Worm (Caenorhabditis elegans) whole organism, L1 larva: ENCODE measurements around the gene M01F1.8.

ENCODE experiments used
- C04F5.9 ChIP-seq: sonication (generic microtip); optimal IDR thresholded peaks from 2 replicates; lab custom pipeline; 2016; ENCODE audit warnings: missing genetic modification characterization, missing compliant biosample characterization
- C16A3.4 ChIP-seq: fragments of 150-350 bp; optimal IDR thresholded peaks from 2 replicates; lab custom pipeline; 2014; ENCODE audit warnings: missing biosample characterization, missing genetic modification characterization
- Y116A8C.19 ChIP-seq: sonication (generic microtip); optimal IDR thresholded peaks from 2 replicates; lab custom pipeline; 2016; ENCODE audit warnings: missing compliant biosample characterization, missing genetic modification characterization, borderline replicate concordance
- blmp-1 ChIP-seq: fragments of 150-350 bp; optimal IDR thresholded peaks from 2 replicates; lab custom pipeline; 2014; ENCODE audit warnings: missing biosample characterization, missing genetic modification characterization
- dpl-1 ChIP-seq, 3 experiments: fragments of 150-350 bp in 2 of 3; sonication (generic microtip) in 1 of 3; optimal IDR thresholded peaks; 2 replicates each; lab custom pipeline; 2014 to 2017; ENCODE audit warnings: missing biosample characterization in 3 of 3, missing genetic modification characterization in 3 of 3, missing genetic modification reagents in 3 of 3
- efl-1 ChIP-seq, 4 experiments: fragments of 150-350 bp; optimal IDR thresholded peaks in 3 of 4; peaks in 1 of 4; 1 replicate in 1 of 4; 2 replicates in 3 of 4; lab custom pipeline; 2014; ENCODE audit warnings: missing biosample characterization in 2 of 4, missing genetic modification characterization in 2 of 4, missing genetic modification reagents in 2 of 4
- elt-3 ChIP-seq, 6 experiments: fragments of 150-350 bp in 1 of 6; sonication (generic microtip); optimal IDR thresholded peaks; 2 replicates each; lab custom pipeline; 2017 to 2018; ENCODE audit warnings: missing biosample characterization in 6 of 6, missing genetic modification characterization in 6 of 6, inconsistent platforms in 1 of 6
- fkh-4 ChIP-seq: sonication (generic microtip); optimal IDR thresholded peaks from 2 replicates; lab custom pipeline; 2016; ENCODE audit warnings: missing compliant biosample characterization, missing genetic modification characterization, borderline replicate concordance
- hlh-4 ChIP-seq: sonication (generic microtip); optimal IDR thresholded peaks from 2 replicates; lab custom pipeline; 2016; ENCODE audit warnings: mild to moderate bottlenecking, missing genetic modification characterization, missing compliant biosample characterization
- hpl-2 ChIP-seq: fragments of 150-350 bp; optimal IDR thresholded peaks from 2 replicates; lab custom pipeline; 2014; ENCODE audit warnings: missing biosample characterization, missing genetic modification reagents, missing genetic modification characterization
- isw-1 ChIP-seq: fragments of 200-800 bp; sonication (Bioruptor generic); IDR thresholded peaks from 2 replicates; pipeline ENCODE4 v1.3.6; 2022; ENCODE audit warnings: missing genetic modification characterization, missing compliant biosample characterization
- lin-35 ChIP-seq, 2 experiments: fragments of 150-350 bp; optimal IDR thresholded peaks; 2 replicates each; lab custom pipeline; 2014; ENCODE audit warnings: missing biosample characterization in 2 of 2, missing genetic modification characterization in 2 of 2, missing genetic modification reagents in 2 of 2
- lin-39 ChIP-seq: fragments of 150-350 bp; optimal IDR thresholded peaks from 2 replicates; lab custom pipeline; 2014; ENCODE audit warnings: missing biosample characterization, missing genetic modification reagents, missing genetic modification characterization
- mef-2 ChIP-seq: fragments of 150-350 bp; optimal IDR thresholded peaks from 2 replicates; lab custom pipeline; 2014; ENCODE audit warnings: missing biosample characterization, missing genetic modification characterization
- mep-1 ChIP-seq: fragments of 150-350 bp; optimal IDR thresholded peaks from 2 replicates; lab custom pipeline; 2014; ENCODE audit warnings: missing biosample characterization, missing genetic modification characterization
- nhr-11 ChIP-seq: fragments of 150-350 bp; optimal IDR thresholded peaks from 2 replicates; lab custom pipeline; 2014; ENCODE audit warnings: missing biosample characterization, missing genetic modification characterization
- nhr-12 ChIP-seq: sonication (generic microtip); optimal IDR thresholded peaks from 2 replicates; lab custom pipeline; 2017; ENCODE audit warnings: missing biosample characterization, missing genetic modification characterization
- nhr-237 ChIP-seq: fragments of 150-350 bp; optimal IDR thresholded peaks from 2 replicates; lab custom pipeline; 2014; ENCODE audit warnings: missing biosample characterization, missing genetic modification characterization
- nhr-84 ChIP-seq: sonication (generic microtip); optimal IDR thresholded peaks from 2 replicates; lab custom pipeline; 2017; ENCODE audit warnings: missing biosample characterization, missing genetic modification characterization
- nhr-85 ChIP-seq: sonication (generic microtip); peaks from one replicate; lab custom pipeline; 2016; ENCODE audit warnings: missing genetic modification characterization, inconsistent platforms, missing compliant biosample characterization
- pag-3 ChIP-seq: sonication (generic microtip); optimal IDR thresholded peaks from 2 replicates; lab custom pipeline; 2017; ENCODE audit warnings: missing genetic modification characterization, mild to moderate bottlenecking, missing compliant biosample characterization, antibody characterized with exemption, borderline replicate concordance; ENCODE audit not compliant: insufficient read depth
- swsn-7 ChIP-seq: sonication (generic microtip); optimal IDR thresholded peaks from 2 replicates; lab custom pipeline; 2016; ENCODE audit warnings: missing genetic modification characterization, missing compliant biosample characterization
- unc-62 ChIP-seq: fragments of 150-350 bp; optimal IDR thresholded peaks from 2 replicates; lab custom pipeline; 2014; ENCODE audit warnings: missing biosample characterization, missing genetic modification reagents, missing genetic modification characterization
- unc-86 ChIP-seq: sonication (generic microtip); optimal IDR thresholded peaks from 2 replicates; lab custom pipeline; 2016; ENCODE audit warnings: missing genetic modification characterization, missing compliant biosample characterization
- vab-15 ChIP-seq: sonication (generic microtip); optimal IDR thresholded peaks from 2 replicates; lab custom pipeline; 2017; ENCODE audit warnings: missing genotype, mild to moderate bottlenecking, missing genetic modification characterization, missing compliant biosample characterization
- zip-4 ChIP-seq: fragments of 200-800 bp; sonication (Bioruptor generic); optimal IDR thresholded peaks from 2 replicates; lab custom pipeline; 2018; ENCODE audit warnings: mild to moderate bottlenecking, missing genetic modification characterization, moderate library complexity, missing compliant biosample characterization

M01F1.8 gene

DNA sequence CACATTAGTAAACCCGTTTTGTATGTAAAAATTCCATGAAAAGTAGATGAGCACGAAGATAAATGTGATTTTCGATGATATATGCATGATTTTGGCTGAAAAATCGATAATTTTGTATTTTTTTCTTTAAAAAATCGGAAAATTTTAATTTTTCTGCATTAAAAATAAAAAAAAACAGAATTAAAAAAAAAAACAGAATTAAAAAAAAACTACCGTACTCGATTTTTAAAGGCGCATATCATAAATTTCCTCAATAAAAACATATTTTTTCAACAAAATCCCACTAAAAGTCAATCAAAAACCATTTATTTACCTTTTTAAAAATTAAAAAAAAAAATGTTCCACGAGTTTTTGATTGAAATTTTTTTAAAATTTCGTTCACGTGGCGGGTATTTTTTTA is 9.2 kb downstream of the M01F1.8 start, which contains the start of gene gly-14:
Gene gly-14, minus strand, starts transcription at position 101 of the 400 bp plus-strand sequence.
- TF ChIP-seq nhr-12 (tag; lab: Kevin White, UChicago) (no peak), mef-2 (tag; lab: Kevin White, UChicago) (no peak), hpl-2 (GFP tag; lab: Kevin White, UChicago) (no peak), C16A3.4 (tag; lab: Kevin White, UChicago) (no peak)

DNA sequence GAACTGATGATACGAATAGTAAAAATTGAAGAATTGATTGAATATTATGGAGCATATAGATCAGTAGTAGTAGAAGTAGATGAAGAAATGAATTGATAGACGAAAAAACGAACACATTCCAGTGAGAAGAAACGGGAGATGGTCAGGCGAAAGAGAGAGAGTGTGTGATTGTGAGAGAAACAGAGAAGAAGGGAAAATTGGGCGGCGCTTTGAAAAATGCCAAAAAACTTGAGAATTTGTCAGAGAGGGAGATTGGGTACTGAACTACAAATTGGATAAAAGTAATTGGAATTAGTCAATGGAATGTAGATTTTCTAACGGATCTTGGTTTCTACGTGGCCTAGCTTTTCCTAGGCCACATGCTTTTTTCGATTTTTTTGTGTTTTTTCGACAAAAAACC is 14.1 kb downstream of the M01F1.8 start, which contains the start of gene C34C12.7:
Gene C34C12.7, minus strand, starts transcription at position 118 of the 400 bp plus-strand sequence.
- TF ChIP-seq vab-15 (tag; lab: Kevin White, UChicago) (no peak), lin-35 (GFP tag; optimal IDR thresholded peaks at IDR 0.05; lab: Kevin White, UChicago) (peak in 1 of 2 experiments; percentile 35), efl-1 (optimal IDR thresholded peaks at IDR 0.05; lab: Kevin White, UChicago) (no peak), efl-1 (GFP tag; optimal IDR thresholded peaks at IDR 0.05 in 1 of 2; lab: Kevin White, UChicago) (peak; percentile 50 to 91), dpl-1 (GFP tag; optimal IDR thresholded peaks at IDR 0.05; lab: Kevin White, UChicago) (peak in 1 of 3 experiments; percentile 10)

DNA sequence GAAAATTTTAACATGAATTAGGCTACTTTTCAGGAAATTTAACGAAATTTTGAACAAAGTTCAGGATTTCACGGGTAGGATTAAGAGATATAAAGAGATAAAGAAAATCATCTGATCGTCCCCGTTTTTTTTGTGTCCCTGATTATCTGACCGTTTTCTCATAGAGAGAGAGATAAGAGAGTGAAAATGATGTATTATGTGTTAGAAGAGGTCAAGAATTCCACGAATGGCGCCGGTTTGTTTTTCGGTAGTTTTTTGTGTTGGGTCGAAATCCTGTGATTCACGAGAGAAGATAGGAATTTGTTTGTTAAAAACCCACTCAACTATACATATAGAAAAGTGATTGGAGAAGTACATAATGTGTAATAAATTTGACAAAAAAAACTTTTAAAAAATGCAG is 15.2 kb downstream of the M01F1.8 start:
- TF ChIP-seq blmp-1 (tag; lab: Kevin White, UChicago) (peak; percentile 92), nhr-11 (tag; lab: Kevin White, UChicago) (no peak), elt-3 (tag; optimal IDR thresholded peaks at IDR 0.05; lab: Kevin White, UChicago) (peak in 1 of 6 experiments; percentile 62)

DNA sequence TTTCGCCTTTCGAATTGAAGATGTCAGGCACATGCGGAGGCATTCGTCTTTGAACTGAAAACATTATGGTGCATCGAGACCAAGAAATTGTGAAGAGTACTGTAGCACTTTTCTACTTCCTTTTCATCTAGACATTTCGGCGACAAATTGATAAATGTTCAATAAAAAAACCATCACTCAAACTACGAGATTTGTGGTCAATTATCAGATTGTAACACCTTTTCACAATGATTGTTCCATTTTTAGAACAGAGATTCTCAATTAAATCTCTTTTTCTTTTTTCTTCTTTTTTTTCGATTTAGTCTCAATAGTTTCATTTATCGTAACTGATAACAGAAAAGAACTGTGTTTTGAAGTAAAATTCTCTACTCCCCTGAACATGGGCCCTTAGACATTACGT is 16.3 kb downstream of the M01F1.8 start:
- TF ChIP-seq nhr-84, result no peak
- no peak for TF ChIP-seq elt-3 (tag; optimal IDR thresholded peaks at IDR 0.05; lab: Kevin White, UChicago)
- TF ChIP-seq hlh-4 (tag; lab: Kevin White, UChicago), result no peak
- no peak for TF ChIP-seq fkh-4 (tag; lab: Kevin White, UChicago)
- TF ChIP-seq swsn-7 (tag; lab: Kevin White, UChicago), result no peak
- no peak for TF ChIP-seq nhr-237 (tag; lab: Kevin White, UChicago)
- no peak for TF ChIP-seq unc-62
- TF ChIP-seq isw-1 (GFP tag; lab: Robert Waterston, UW), result no peak

DNA sequence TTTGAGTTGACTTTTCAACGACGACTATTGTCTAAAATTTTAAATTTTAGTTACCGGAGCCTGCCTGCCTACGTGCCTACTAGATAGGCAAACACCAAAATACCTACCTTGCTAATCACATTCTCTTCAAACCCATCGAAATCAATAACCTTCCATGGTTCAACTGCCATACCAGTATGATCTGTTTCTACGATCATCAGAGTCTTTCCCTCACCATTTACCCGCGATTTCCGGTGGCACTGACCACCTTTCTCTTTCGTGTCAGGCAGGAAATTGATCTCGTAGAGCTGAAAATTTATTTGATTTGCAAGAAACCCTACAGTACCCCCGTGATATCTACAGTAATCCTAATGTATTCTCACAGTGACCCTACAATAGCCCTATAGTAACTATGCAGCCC is 17.4 kb downstream of the M01F1.8 start:
- no peak for TF ChIP-seq efl-1 (optimal IDR thresholded peaks at IDR 0.05; lab: Kevin White, UChicago)
- TF ChIP-seq efl-1 (GFP tag; optimal IDR thresholded peaks at IDR 0.05 in 1 of 2; lab: Kevin White, UChicago), result peak in 1 of 2 experiments; percentile 2
- peak; percentile 61 for TF ChIP-seq nhr-85
- TF ChIP-seq mef-2 (tag; lab: Kevin White, UChicago), result no peak

DNA sequence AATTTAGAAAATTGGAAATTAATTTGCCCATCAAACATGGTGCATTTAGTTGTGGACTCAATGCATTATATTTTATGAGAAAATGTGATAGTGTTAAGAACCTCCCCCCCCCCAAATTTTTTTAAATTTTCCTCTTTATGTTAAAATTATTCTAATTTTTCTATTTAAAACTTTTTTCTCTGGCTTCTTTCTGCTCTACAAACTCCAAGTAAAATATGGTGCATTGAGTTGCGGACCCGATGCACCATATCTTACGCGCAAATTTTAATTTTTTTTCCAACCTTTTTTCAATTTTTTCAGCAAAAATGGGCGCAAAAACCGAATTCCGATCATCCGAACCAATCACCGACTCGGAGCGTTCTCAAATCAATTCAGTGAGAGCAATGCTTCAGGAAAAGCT is 20.1 kb downstream of the M01F1.8 start, which contains the start of gene C34C12.6:
Gene C34C12.6, plus strand, starts transcription at position 301 of the 400 bp plus-strand sequence.
- peak; percentile 46 for TF ChIP-seq nhr-85
- TF ChIP-seq hlh-4 (tag; lab: Kevin White, UChicago), result no peak
- TF ChIP-seq, all 84 proteins: peak for 1

DNA sequence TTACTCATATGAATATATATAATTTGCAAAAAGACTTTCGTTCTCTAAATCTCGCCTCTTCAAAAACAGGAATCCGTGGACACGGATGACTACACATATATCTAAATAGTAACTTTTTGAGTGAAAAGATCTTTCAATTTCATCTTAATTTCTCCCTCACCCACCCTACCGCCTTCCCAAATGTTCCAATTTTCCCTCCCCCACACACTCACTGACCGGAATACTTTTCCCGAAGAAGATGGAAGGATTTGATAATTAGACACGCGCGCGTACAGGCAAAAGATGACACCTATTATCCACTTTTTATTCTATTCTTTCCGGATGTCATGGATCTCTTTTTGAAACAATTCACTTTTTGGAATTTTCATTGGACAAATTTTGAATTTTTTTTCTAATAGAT is 21.4 kb downstream of the M01F1.8 start:
- no peak for TF ChIP-seq lin-39 (tag; lab: Kevin White, UChicago)
- TF ChIP-seq zip-4 (GFP tag; lab: Kevin White, UChicago), result no peak
- TF ChIP-seq mep-1, result peak; percentile 6
- no peak for TF ChIP-seq C04F5.9 (tag; lab: Kevin White, UChicago)
- TF ChIP-seq unc-86 (tag; lab: Kevin White, UChicago), result no peak
- TF ChIP-seq pag-3 (tag; lab: Kevin White, UChicago), result no peak
- TF ChIP-seq blmp-1 (tag; lab: Kevin White, UChicago), result peak; percentile 96
- no peak for TF ChIP-seq Y116A8C.19 (tag; lab: Kevin White, UChicago)
- TF ChIP-seq fkh-4 (tag; lab: Kevin White, UChicago), result no peak
